Worm (Caenorhabditis elegans) whole organism, L4 larva: ENCODE data around the gene F18E9.1.
A peak's percentile ranks its signal among the peaks of the same experiment; 100 is the strongest.

Experiments
- F49E8.2 ChIP-seq: sonication (generic microtip); optimal IDR thresholded peaks from 2 replicates; lab custom pipeline; 2016; ENCODE audit warnings: missing compliant biosample characterization, mild to moderate bottlenecking, missing genetic modification characterization, borderline replicate concordance
- R02D3.7 ChIP-seq: fragments of 150-350 bp; sonication (generic microtip); optimal IDR thresholded peaks from 3 replicates; lab custom pipeline; 2014; ENCODE audit warnings: missing biosample characterization, missing genetic modification characterization
- Y48G9A.11 ChIP-seq: fragments of 200-800 bp; sonication (Bioruptor generic); IDR thresholded peaks from 2 replicates; pipeline ENCODE4 v1.3.6; 2022; ENCODE audit warnings: missing genetic modification reagents, missing genetic modification characterization, missing compliant biosample characterization
- ZK337.2 ChIP-seq: fragments of 200-800 bp; sonication (Bioruptor generic); IDR thresholded peaks from 2 replicates; pipeline ENCODE4 v1.3.6; 2022; ENCODE audit warnings: missing genetic modification reagents, missing genetic modification characterization, missing compliant biosample characterization
- ama-1 ChIP-seq: fragments of 150-350 bp; optimal IDR thresholded peaks from 2 replicates; lab custom pipeline; 2014; ENCODE audit warnings: inconsistent platforms, mixed read lengths
- arid-1 ChIP-seq: fragments of 200-800 bp; sonication (Bioruptor generic); conservative IDR thresholded peaks from 2 replicates; pipeline ENCODE4 v1.3.6; 2022; ENCODE audit warnings: missing genetic modification reagents, missing genetic modification characterization, missing compliant biosample characterization
- attf-4 ChIP-seq: sonication (generic microtip); optimal IDR thresholded peaks from 3 replicates; lab custom pipeline; 2017; ENCODE audit warnings: missing biosample characterization, missing genetic modification characterization
- ceh-28 ChIP-seq: fragments of 150-350 bp; optimal IDR thresholded peaks from 2 replicates; lab custom pipeline; 2014; ENCODE audit warnings: missing biosample characterization, missing genetic modification reagents, missing genetic modification characterization
- ceh-32 ChIP-seq: sonication (generic microtip); optimal IDR thresholded peaks from 2 replicates; lab custom pipeline; 2016; ENCODE audit warnings: mild to moderate bottlenecking, missing genetic modification characterization, missing compliant biosample characterization; ENCODE audit not compliant: poor library complexity
- ceh-44 ChIP-seq: fragments of 200-800 bp; sonication (Bioruptor generic); IDR thresholded peaks from 2 replicates; pipeline ENCODE4 v1.3.6; 2022; ENCODE audit warnings: missing genetic modification reagents, missing genetic modification characterization, missing compliant biosample characterization
- ceh-62 ChIP-seq: sonication (generic microtip); optimal IDR thresholded peaks from 2 replicates; lab custom pipeline; 2017; ENCODE audit warnings: missing biosample characterization, missing genetic modification characterization
- ces-1 ChIP-seq: fragments of 150-350 bp; sonication (generic microtip); optimal IDR thresholded peaks from 4 replicates; lab custom pipeline; 2014; ENCODE audit warnings: missing biosample characterization, missing genetic modification reagents, missing genetic modification characterization
- cey-2 ChIP-seq: sonication (generic microtip); optimal IDR thresholded peaks from 3 replicates; lab custom pipeline; 2017; ENCODE audit warnings: missing genetic modification characterization, mild to moderate bottlenecking, missing compliant biosample characterization, antibody characterized with exemption, borderline replicate concordance; ENCODE audit not compliant: insufficient read depth
- daf-16 ChIP-seq, 3 experiments: sonication (generic microtip); optimal IDR thresholded peaks; 2 replicates each; lab custom pipeline; 2016 to 2017; ENCODE audit warnings: missing genetic modification characterization in 3 of 3, missing genetic modification reagents in 3 of 3, mild to moderate bottlenecking in 2 of 3, missing compliant biosample characterization in 2 of 3, missing biosample characterization in 1 of 3, moderate library complexity in 1 of 3
- daf-8 ChIP-seq: fragments of 200-800 bp; sonication (Bioruptor generic); IDR thresholded peaks from 2 replicates; pipeline ENCODE4 v1.3.6; 2022; ENCODE audit warnings: missing genetic modification characterization, missing compliant biosample characterization
- dmd-8 ChIP-seq: fragments of 200-800 bp; sonication (Bioruptor generic); IDR thresholded peaks from 2 replicates; pipeline ENCODE4 v1.3.6; 2022; ENCODE audit warnings: missing genetic modification characterization, missing compliant biosample characterization
- dpl-1 ChIP-seq: fragments of 150-350 bp; optimal IDR thresholded peaks from 2 replicates; lab custom pipeline; 2014; ENCODE audit warnings: missing biosample characterization, missing genetic modification reagents, missing genetic modification characterization
- duxl-1 ChIP-seq: sonication (generic microtip); optimal IDR thresholded peaks from 2 replicates; lab custom pipeline; 2016; ENCODE audit warnings: mild to moderate bottlenecking, missing genetic modification characterization, moderate library complexity, missing compliant biosample characterization; ENCODE audit not compliant: poor library complexity
- fos-1 ChIP-seq: fragments of 150-350 bp; optimal IDR thresholded peaks from 2 replicates; lab custom pipeline; 2014; ENCODE audit warnings: missing biosample characterization, missing genetic modification characterization
- hmg-1.1 ChIP-seq: fragments of 200-800 bp; sonication (Bioruptor generic); IDR thresholded peaks from 2 replicates; pipeline ENCODE4 v1.3.6; 2022; ENCODE audit warnings: missing genetic modification reagents, missing genetic modification characterization, missing compliant biosample characterization
- lin-1 ChIP-seq: fragments of 200-800 bp; sonication (Bioruptor generic); IDR thresholded peaks from 2 replicates; pipeline ENCODE4 v1.3.6; 2022; ENCODE audit warnings: missing genetic modification reagents, missing genetic modification characterization, missing compliant biosample characterization
- lin-13 ChIP-seq: fragments of 150-350 bp; optimal IDR thresholded peaks from 2 replicates; lab custom pipeline; 2014; ENCODE audit warnings: missing biosample characterization, missing genetic modification reagents, missing genetic modification characterization
- lin-15B ChIP-seq: fragments of 150-350 bp; sonication (generic microtip); optimal IDR thresholded peaks from 3 replicates; lab custom pipeline; 2014; ENCODE audit warnings: missing biosample characterization, missing genetic modification characterization
- lir-3 ChIP-seq: sonication (generic microtip); optimal IDR thresholded peaks from 2 replicates; lab custom pipeline; 2016; ENCODE audit warnings: mild to moderate bottlenecking, missing genetic modification characterization, missing compliant biosample characterization
- madf-5 ChIP-seq, 2 experiments: fragments of 200-800 bp; sonication (Bioruptor generic); IDR thresholded peaks; 2 replicates each; pipeline ENCODE4 v1.3.6; 2022; ENCODE audit warnings: missing compliant biosample characterization in 2 of 2, missing genetic modification characterization in 2 of 2
- madf-9 ChIP-seq: fragments of 200-800 bp; sonication (Bioruptor generic); conservative IDR thresholded peaks from 2 replicates; pipeline ENCODE4 v1.3.6; 2022; ENCODE audit warnings: missing genetic modification reagents, missing genetic modification characterization, missing compliant biosample characterization
- mdl-1 ChIP-seq, 2 experiments: fragments of 150-350 bp in 1 of 2; sonication (generic microtip) in 1 of 2; optimal IDR thresholded peaks; 2 replicates each; lab custom pipeline; 2014 to 2017; ENCODE audit warnings: missing biosample characterization in 2 of 2, missing genetic modification characterization in 2 of 2
- mdt-29 ChIP-seq: fragments of 200-800 bp; sonication (Bioruptor generic); IDR thresholded peaks from 2 replicates; pipeline ENCODE4 v1.3.6; 2022; ENCODE audit warnings: missing genetic modification reagents, missing genetic modification characterization, missing compliant biosample characterization
- mep-1 ChIP-seq: fragments of 150-350 bp; sonication (generic microtip); optimal IDR thresholded peaks from 3 replicates; lab custom pipeline; 2014; ENCODE audit warnings: missing biosample characterization, missing genetic modification characterization
- mes-2 ChIP-seq: sonication (generic microtip); optimal IDR thresholded peaks from 2 replicates; lab custom pipeline; 2016; ENCODE audit warnings: missing genotype, mild to moderate bottlenecking, missing genetic modification characterization, missing compliant biosample characterization; ENCODE audit not compliant: poor library complexity, severe bottlenecking
- mxl-2 ChIP-seq: fragments of 200-800 bp; sonication (Bioruptor generic); conservative IDR thresholded peaks from 2 replicates; pipeline ENCODE4 v1.3.6; 2022; ENCODE audit warnings: missing genetic modification reagents, missing genetic modification characterization, missing compliant biosample characterization
- nhr-10 ChIP-seq: fragments of 150-350 bp; optimal IDR thresholded peaks from 2 replicates; lab custom pipeline; 2014; ENCODE audit warnings: missing biosample characterization, missing genetic modification characterization
- nhr-111 ChIP-seq: fragments of 200-800 bp; sonication (Bioruptor generic); optimal IDR thresholded peaks from 2 replicates; lab custom pipeline; 2018; ENCODE audit warnings: mild to moderate bottlenecking, missing genetic modification characterization, missing compliant biosample characterization
- nhr-28 ChIP-seq: fragments of 150-350 bp; optimal IDR thresholded peaks from 2 replicates; lab custom pipeline; 2014; ENCODE audit warnings: missing biosample characterization, missing genetic modification characterization
- nhr-41 ChIP-seq: fragments of 200-800 bp; sonication (Bioruptor generic); IDR thresholded peaks from 2 replicates; pipeline ENCODE4 v1.3.6; 2022; ENCODE audit warnings: missing genetic modification reagents, missing genetic modification characterization, missing compliant biosample characterization
- nhr-42 ChIP-seq: fragments of 200-800 bp; sonication (Bioruptor generic); IDR thresholded peaks from 2 replicates; pipeline ENCODE4 v1.3.6; 2022; ENCODE audit warnings: missing genetic modification characterization, missing compliant biosample characterization
- nhr-48 ChIP-seq: sonication (generic microtip); optimal IDR thresholded peaks from 2 replicates; lab custom pipeline; 2016; ENCODE audit warnings: mild to moderate bottlenecking, missing genetic modification characterization, missing compliant biosample characterization
- nhr-6 ChIP-seq: fragments of 150-350 bp; optimal IDR thresholded peaks from 2 replicates; lab custom pipeline; 2014; ENCODE audit warnings: missing biosample characterization, missing genetic modification characterization
- nhr-77 ChIP-seq: fragments of 150-350 bp; optimal IDR thresholded peaks from 2 replicates; lab custom pipeline; 2014; ENCODE audit warnings: missing biosample characterization, missing genetic modification characterization
- pha-4 ChIP-seq, 2 experiments: fragments of 150-350 bp in 1 of 2; fragments of 200-800 bp in 1 of 2; sonication (Bioruptor generic) in 1 of 2; IDR thresholded peaks in 1 of 2; optimal IDR thresholded peaks in 1 of 2; 2 replicates each; pipeline versions ENCODE4 v1.3.6 to Lab custom; 2014 to 2022; ENCODE audit warnings: missing genetic modification characterization in 2 of 2, missing genetic modification reagents in 2 of 2, missing biosample characterization in 1 of 2, missing compliant biosample characterization in 1 of 2
- php-3 ChIP-seq: fragments of 200-800 bp; sonication (Bioruptor generic); IDR thresholded peaks from 2 replicates; pipeline ENCODE4 v1.3.6; 2022; ENCODE audit warnings: missing genetic modification reagents, missing genetic modification characterization, missing compliant biosample characterization
- pqm-1 ChIP-seq: sonication (generic microtip); optimal IDR thresholded peaks from 2 replicates; lab custom pipeline; 2017; ENCODE audit warnings: missing biosample characterization, missing genetic modification characterization
- rbr-2 ChIP-seq: sonication (generic microtip); optimal IDR thresholded peaks from 2 replicates; lab custom pipeline; 2016; ENCODE audit warnings: missing genotype, missing genetic modification characterization, missing compliant biosample characterization
- sdz-12 ChIP-seq: fragments of 200-800 bp; sonication (Bioruptor generic); optimal IDR thresholded peaks from 2 replicates; lab custom pipeline; 2018; ENCODE audit warnings: mild to moderate bottlenecking, missing genetic modification characterization, missing compliant biosample characterization
- set-16 ChIP-seq: fragments of 200-800 bp; sonication (Bioruptor generic); IDR thresholded peaks from 2 replicates; pipeline ENCODE4 v1.3.6; 2022; ENCODE audit warnings: missing genetic modification reagents, missing genetic modification characterization, missing compliant biosample characterization
- skn-1 ChIP-seq: fragments of 150-350 bp; optimal IDR thresholded peaks from 2 replicates; lab custom pipeline; 2014; ENCODE audit warnings: missing biosample characterization, missing genetic modification characterization
- spr-3 ChIP-seq: fragments of 200-800 bp; sonication (Bioruptor generic); optimal IDR thresholded peaks from 2 replicates; lab custom pipeline; 2018; ENCODE audit warnings: mild to moderate bottlenecking, missing genetic modification characterization, missing compliant biosample characterization
- tag-97 ChIP-seq: fragments of 200-800 bp; sonication (Bioruptor generic); IDR thresholded peaks from 2 replicates; pipeline ENCODE4 v1.3.6; 2022; ENCODE audit warnings: missing genetic modification characterization, missing compliant biosample characterization
- unc-62 ChIP-seq, 3 experiments: fragments of 150-350 bp in 1 of 3; sonication (generic microtip); optimal IDR thresholded peaks in 2 of 3; peaks in 1 of 3; 1 replicate in 1 of 3; 2 replicates in 2 of 3; lab custom pipeline; 2014 to 2017; ENCODE audit warnings: missing biosample characterization in 3 of 3, missing genetic modification characterization in 3 of 3, missing genetic modification reagents in 3 of 3, missing genotype in 1 of 3
- zfp-2 ChIP-seq: sonication (generic microtip); optimal IDR thresholded peaks from 2 replicates; lab custom pipeline; 2016; ENCODE audit warnings: mild to moderate bottlenecking, missing genetic modification characterization, missing compliant biosample characterization

F18E9.1 gene

DNA sequence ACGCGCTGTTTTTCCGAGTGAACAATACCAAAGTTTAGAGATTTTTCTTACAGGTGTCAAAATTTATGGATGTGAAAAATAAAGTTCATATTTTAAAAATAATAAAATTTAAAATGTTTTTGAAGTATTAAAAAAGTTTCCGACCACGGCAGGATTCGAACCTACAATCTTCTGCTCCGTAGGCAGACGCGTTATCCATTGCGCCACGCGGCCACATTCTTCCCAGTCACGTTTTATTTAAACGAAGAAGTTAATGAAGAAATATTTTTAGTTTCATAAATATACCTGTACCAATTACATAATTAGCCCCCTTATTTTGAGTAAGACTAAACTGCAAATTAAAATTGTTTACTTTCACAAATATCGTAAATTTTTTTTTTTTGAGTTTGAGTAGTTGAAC is 39.3 kb downstream of the F18E9.1 start (continued):
- TF ChIP-seq daf-8 (GFP tag; lab: Robert Waterston, UW) (no peak), ces-1 (GFP tag; lab: Kevin White, UChicago) (no peak), nhr-6 (tag; lab: Kevin White, UChicago) (no peak), mep-1 (tag; lab: Kevin White, UChicago) (peak; percentile 34), ceh-62 (no peak), arid-1 (0 out of 2 replicates have a peak, but pooled peaks have one; percentile 57), ceh-28 (no peak), sdz-12 (GFP tag; lab: Kevin White, UChicago) (no peak), php-3 (GFP tag; lab: Robert Waterston, UW) (no peak), pha-4 (GFP tag; IDR thresholded peaks at IDR 0.05; lab: Robert Waterston, UW) (peak; percentile 79), pha-4 (tag; optimal IDR thresholded peaks at IDR 0.05; lab: Kevin White, UChicago) (no peak), mes-2 (tag; lab: Kevin White, UChicago) (peak; percentile 65), nhr-48 (tag; lab: Kevin White, UChicago) (peak; percentile 21), lin-15B (tag; lab: Kevin White, UChicago) (no peak), ZK337.2 (GFP tag; lab: Robert Waterston, UW) (no peak), mdl-1 (tag; optimal IDR thresholded peaks at IDR 0.05; lab: Kevin White, UChicago) (no peak), duxl-1 (tag; lab: Kevin White, UChicago) (peak; percentile 51), mxl-2 (GFP tag; lab: Robert Waterston, UW) (no peak), skn-1 (tag; lab: Kevin White, UChicago) (no peak), set-16 (GFP tag; lab: Robert Waterston, UW) (no peak), pqm-1 (tag; lab: Kevin White, UChicago) (no peak), lir-3 (tag; lab: Kevin White, UChicago) (no peak), lin-13 (GFP tag; lab: Kevin White, UChicago) (no peak), nhr-41 (GFP tag; lab: Robert Waterston, UW) (no peak), nhr-77 (tag; lab: Kevin White, UChicago) (no peak), tag-97 (GFP tag; lab: Robert Waterston, UW) (no peak), ceh-44 (GFP tag; lab: Robert Waterston, UW) (peak; percentile 65), R02D3.7 (no peak), madf-9 (GFP tag; lab: Robert Waterston, UW) (no peak), cey-2 (tag; lab: Kevin White, UChicago) (no peak), rbr-2 (tag; lab: Kevin White, UChicago) (no peak), spr-3 (no peak), nhr-10 (tag; lab: Kevin White, UChicago) (no peak), dmd-8 (GFP tag; lab: Robert Waterston, UW) (peak; percentile 80), fos-1 (tag; lab: Kevin White, UChicago) (no peak), attf-4 (tag; lab: Kevin White, UChicago) (no peak), nhr-28 (no peak), zfp-2 (no peak), nhr-42 (no peak), ama-1 (lab: Kevin White, UChicago) (no peak), Y48G9A.11 (GFP tag; lab: Robert Waterston, UW) (0 out of 2 replicates have a peak, but pooled peaks have one; percentile 14), daf-16 (GFP tag; optimal IDR thresholded peaks at IDR 0.05; lab: Kevin White, UChicago) (peak; percentile 9 to 81), daf-16 (tag; optimal IDR thresholded peaks at IDR 0.05; lab: Kevin White, UChicago) (peak; percentile 57), hmg-1.1 (GFP tag; lab: Robert Waterston, UW) (0 out of 2 replicates have a peak, but pooled peaks have one; percentile 10), dpl-1 (GFP tag; lab: Kevin White, UChicago) (no peak), nhr-111 (no peak), F49E8.2 (tag; lab: Kevin White, UChicago) (peak; percentile 50), madf-5 (GFP tag; IDR thresholded peaks at IDR 0.05; lab: Robert Waterston, UW) (peak in 1 of 2 experiments; percentile 63; a peak in 1 of 4 replicates), lin-1 (no peak), unc-62 (GFP tag; optimal IDR thresholded peaks at IDR 0.05 in 1 of 2; lab: Kevin White, UChicago) (no peak), unc-62 (tag; optimal IDR thresholded peaks at IDR 0.05; lab: Kevin White, UChicago) (no peak), mdt-29 (peak; percentile 62; the same call in 1 of the 2 replicates), ceh-32 (tag; lab: Kevin White, UChicago) (no peak)
